Fruit fly (Drosophila melanogaster) whole organism, pupa: Measurements from ENCODE around the gene CG4367.

Experiments
- CG10348 ChIP-seq: fragments of 200-800 bp; sonication (Bioruptor generic); IDR thresholded peaks from 2 replicates; pipeline ENCODE4 v1.3.6; 2022; ENCODE audit warnings: missing biosample characterization, missing genetic modification characterization
- CG12605 ChIP-seq: fragments of 200-800 bp; sonication (Bioruptor generic); IDR thresholded peaks from 2 replicates; pipeline ENCODE4 v1.3.6; 2022; ENCODE audit warnings: missing biosample characterization, missing genetic modification characterization
- CG13204 ChIP-seq: fragments of 200-800 bp; sonication (Bioruptor generic); optimal IDR thresholded peaks from 2 replicates; lab custom pipeline; 2018; ENCODE audit warnings: missing biosample characterization, mild to moderate bottlenecking, missing genetic modification characterization, moderate library complexity
- CG14655 ChIP-seq: fragments of 200-800 bp; sonication (Bioruptor generic); optimal IDR thresholded peaks from 3 replicates; lab custom pipeline; 2017; ENCODE audit warnings: mild to moderate bottlenecking, missing biosample characterization, missing genetic modification reagents, missing genetic modification characterization
- CG15710 ChIP-seq: fragments of 200-800 bp; sonication (Bioruptor generic); optimal IDR thresholded peaks from 2 replicates; lab custom pipeline; 2018; ENCODE audit warnings: missing biosample characterization, mild to moderate bottlenecking, missing genetic modification characterization, moderate library complexity
- CG17806 ChIP-seq: fragments of 200-800 bp; sonication (Bioruptor generic); optimal IDR thresholded peaks from 2 replicates; lab custom pipeline; 2018; ENCODE audit warnings: missing biosample characterization, mild to moderate bottlenecking, missing genetic modification characterization, moderate library complexity
- CG32121 ChIP-seq: fragments of 200-800 bp; sonication (Bioruptor generic); IDR thresholded peaks from 2 replicates; pipeline ENCODE4 v1.3.6; 2022; ENCODE audit warnings: missing biosample characterization, missing genetic modification characterization
- CG34367 ChIP-seq: fragments of 200-800 bp; sonication (Bioruptor generic); optimal IDR thresholded peaks from 2 replicates; lab custom pipeline; 2018; ENCODE audit warnings: missing biosample characterization, mild to moderate bottlenecking, missing genetic modification characterization
- CG4496 ChIP-seq: fragments of 200-800 bp; sonication (Bioruptor generic); IDR thresholded peaks from 3 replicates; pipeline ENCODE4 v1.3.6; 2022; ENCODE audit warnings: missing biosample characterization, missing genetic modification characterization
- CG8159 ChIP-seq: fragments of 200-800 bp; sonication (Bioruptor generic); optimal IDR thresholded peaks from 3 replicates; lab custom pipeline; 2018; ENCODE audit warnings: missing biosample characterization, mild to moderate bottlenecking, missing genetic modification characterization, moderate library complexity
- CG8301 ChIP-seq: fragments of 200-800 bp; sonication (Bioruptor generic); optimal IDR thresholded peaks from 2 replicates; lab custom pipeline; 2018; ENCODE audit warnings: missing biosample characterization, mild to moderate bottlenecking, missing genetic modification characterization
- CG9948 ChIP-seq: fragments of 200-800 bp; sonication (Bioruptor generic); optimal IDR thresholded peaks from 2 replicates; lab custom pipeline; 2018; ENCODE audit warnings: missing biosample characterization, mild to moderate bottlenecking, missing genetic modification characterization, moderate library complexity
- D1 ChIP-seq: fragments of 200-800 bp; sonication (Bioruptor generic); optimal IDR thresholded peaks from 2 replicates; lab custom pipeline; 2018; ENCODE audit warnings: missing biosample characterization, mild to moderate bottlenecking, missing genetic modification characterization, moderate library complexity
- EcR ChIP-seq: fragments of 200-800 bp; sonication (Bioruptor generic); optimal IDR thresholded peaks from 3 replicates; lab custom pipeline; 2019; ENCODE audit warnings: missing biosample characterization, missing genetic modification characterization, mild to moderate bottlenecking, moderate library complexity, missing genetic modification reagents
- Ets98B ChIP-seq: fragments of 200-800 bp; sonication (Bioruptor generic); IDR thresholded peaks from 2 replicates; pipeline ENCODE4 v1.3.6; 2022; ENCODE audit warnings: missing biosample characterization, missing genetic modification characterization
- Pif1A ChIP-seq: fragments of 200-800 bp; sonication (Bioruptor generic); optimal IDR thresholded peaks from 3 replicates; lab custom pipeline; 2016; ENCODE audit warnings: missing biosample characterization, missing genetic modification characterization
- Pif1B ChIP-seq: fragments of 200-800 bp; sonication (Bioruptor generic); optimal IDR thresholded peaks from 3 replicates; lab custom pipeline; 2016; ENCODE audit warnings: missing biosample characterization, missing genetic modification characterization
- Snoo ChIP-seq: fragments of 200-800 bp; sonication (Bioruptor generic); optimal IDR thresholded peaks from 3 replicates; lab custom pipeline; 2017; ENCODE audit warnings: missing biosample characterization, mild to moderate bottlenecking, missing genetic modification characterization, inconsistent platforms
- fd96Ca ChIP-seq: fragments of 200-800 bp; sonication (Bioruptor generic); IDR thresholded peaks from 3 replicates; pipeline ENCODE4 v1.3.6; 2022; ENCODE audit warnings: missing biosample characterization, missing genetic modification characterization
- gl ChIP-seq: fragments of 200-800 bp; sonication (Bioruptor generic); optimal IDR thresholded peaks from 2 replicates; lab custom pipeline; 2018; ENCODE audit warnings: missing biosample characterization, mild to moderate bottlenecking, missing genetic modification characterization
- rn ChIP-seq: fragments of 200-800 bp; sonication (Bioruptor generic); IDR thresholded peaks from 2 replicates; pipeline ENCODE4 v1.3.6; 2022; ENCODE audit warnings: missing biosample characterization, missing genetic modification characterization

The CG4367 gene

dm6 chr3R:20259440-20260170, 45.2 kb downstream of the CG4367 start:
- peak; percentile 27 for TF ChIP-seq Pif1B
- TF ChIP-seq Snoo (tag; lab: Kevin White, UChicago) = no peak
- no peak for TF ChIP-seq CG8301
- no peak for TF ChIP-seq CG34367
- TF ChIP-seq CG17806 (tag; lab: Kevin White, UChicago) = no peak
- no peak for TF ChIP-seq rn (GFP tag; lab: Robert Waterston, UW)
- no peak for TF ChIP-seq CG10348 (GFP tag; lab: Robert Waterston, UW)
- no peak for TF ChIP-seq CG14655 (GFP tag; lab: Kevin White, UChicago)
- TF ChIP-seq CG13204 (GFP tag; lab: Kevin White, UChicago) = no peak
- TF ChIP-seq CG4496 (GFP tag; lab: Robert Waterston, UW) = 0 out of 3 replicates have a peak, but pooled peaks have one; percentile 25
- TF ChIP-seq, all 21 proteins: peak for 2

DNA sequence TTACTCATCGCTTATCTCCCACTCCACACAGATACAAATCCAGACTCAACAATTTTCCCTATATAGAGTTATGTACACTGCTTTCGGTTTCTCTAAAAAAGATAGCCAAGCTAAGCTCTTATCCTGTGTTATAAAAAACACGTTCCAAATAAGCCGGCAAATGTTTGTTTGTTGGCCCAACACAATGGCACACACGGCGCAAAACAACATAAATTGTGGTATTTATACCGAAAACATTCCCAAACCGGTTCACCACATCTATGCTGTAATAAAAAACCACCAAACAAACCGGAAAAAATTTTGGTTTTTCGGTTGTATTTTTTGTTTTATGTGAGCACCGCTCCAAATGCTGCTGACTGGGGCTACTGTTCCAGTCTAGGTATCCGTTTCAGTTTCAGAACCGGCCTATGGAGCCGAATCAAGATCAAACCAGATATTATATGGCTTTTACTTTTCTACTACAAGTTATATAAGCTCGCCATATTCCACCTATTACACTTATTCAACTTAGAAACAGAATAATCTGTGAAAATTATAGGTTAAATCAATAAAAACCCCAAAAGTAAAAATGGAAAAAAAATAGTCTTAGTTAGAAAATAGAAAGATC, 45.9 kb downstream of the CG4367 start:
- no peak for TF ChIP-seq CG12605 (GFP tag; lab: Robert Waterston, UW)
- TF ChIP-seq Ets98B (GFP tag; lab: Robert Waterston, UW) = no peak
- no peak for TF ChIP-seq EcR (GFP tag; lab: Kevin White, UChicago)
- no peak for TF ChIP-seq CG17806 (tag; lab: Kevin White, UChicago)
- no peak for TF ChIP-seq D1 (tag; lab: Kevin White, UChicago)
- no peak for TF ChIP-seq Pif1B
- TF ChIP-seq gl (tag; lab: Kevin White, UChicago) = no peak
- no peak for TF ChIP-seq CG13204 (GFP tag; lab: Kevin White, UChicago)
- no peak for TF ChIP-seq CG14655 (GFP tag; lab: Kevin White, UChicago)
- TF ChIP-seq rn (GFP tag; lab: Robert Waterston, UW) = no peak
- TF ChIP-seq CG15710 (tag; lab: Kevin White, UChicago) = no peak
- TF ChIP-seq Pif1A (GFP tag; lab: Kevin White, UChicago) = no peak
- TF ChIP-seq Snoo (tag; lab: Kevin White, UChicago) = no peak
- no peak for TF ChIP-seq CG9948 (tag; lab: Kevin White, UChicago)
- no peak for TF ChIP-seq CG4496 (GFP tag; lab: Robert Waterston, UW)
- no peak for TF ChIP-seq CG8159 (tag; lab: Kevin White, UChicago)
- no peak for TF ChIP-seq CG34367

dm6 chr3R:20257937-20258334, 46.8 kb downstream of the CG4367 start:
- TF ChIP-seq CG13204 (GFP tag; lab: Kevin White, UChicago) (no peak), CG34367 (no peak), D1 (tag; lab: Kevin White, UChicago) (no peak), CG10348 (GFP tag; lab: Robert Waterston, UW) (no peak), CG8301 (no peak), EcR (GFP tag; lab: Kevin White, UChicago) (no peak), gl (tag; lab: Kevin White, UChicago) (no peak), Snoo (tag; lab: Kevin White, UChicago) (peak; percentile 26), CG12605 (GFP tag; lab: Robert Waterston, UW) (no peak), fd96Ca (GFP tag; lab: Robert Waterston, UW) (no peak), CG32121 (GFP tag; lab: Robert Waterston, UW) (no peak), CG15710 (tag; lab: Kevin White, UChicago) (peak; percentile 25), CG8159 (tag; lab: Kevin White, UChicago) (peak; percentile 53), CG14655 (GFP tag; lab: Kevin White, UChicago) (no peak), CG17806 (tag; lab: Kevin White, UChicago) (peak; percentile 24), rn (GFP tag; lab: Robert Waterston, UW) (no peak), Pif1B (peak; percentile 6), Pif1A (GFP tag; lab: Kevin White, UChicago) (no peak), CG4496 (GFP tag; lab: Robert Waterston, UW) (peak; percentile 12; the same call in 1 of the 3 replicates), CG9948 (tag; lab: Kevin White, UChicago) (peak; percentile 38), Ets98B (GFP tag; lab: Robert Waterston, UW) (no peak)

DNA sequence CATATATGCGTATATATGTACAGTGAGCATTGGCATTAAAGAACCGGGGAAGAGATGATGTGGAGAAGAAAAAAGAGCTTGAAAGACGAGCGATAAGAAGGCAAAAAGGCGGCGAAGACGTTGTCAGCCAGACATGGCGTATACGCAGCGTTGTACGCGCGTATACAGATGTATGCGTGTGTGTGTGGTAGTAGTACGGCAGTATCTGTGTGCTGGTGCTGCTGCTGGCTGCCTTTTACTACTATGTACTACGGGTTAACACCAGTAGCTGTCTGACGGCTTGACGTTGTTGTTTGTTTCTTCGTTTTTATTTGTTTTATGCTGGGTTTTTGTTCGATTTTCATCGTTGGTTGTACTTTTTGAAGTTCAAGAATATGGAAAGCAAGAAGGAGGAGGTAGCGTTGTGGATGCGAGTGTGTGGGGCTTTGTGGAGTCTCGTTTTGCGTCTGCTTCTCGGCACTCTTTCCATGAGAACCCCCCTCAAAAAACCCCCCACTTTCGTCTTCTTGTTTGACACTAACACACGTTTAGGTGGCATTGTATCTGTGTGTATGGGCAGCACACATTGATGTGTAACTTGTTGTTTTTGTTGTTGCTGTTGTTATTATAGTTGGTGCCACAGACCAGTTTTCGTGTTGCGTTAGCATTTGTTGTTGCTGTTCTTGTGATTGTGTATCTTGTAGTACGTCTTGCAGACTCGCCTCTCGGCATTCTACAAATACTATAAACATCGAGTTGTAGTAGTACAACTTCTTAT, 47.4 kb downstream of the CG4367 start:
- TF ChIP-seq fd96Ca (GFP tag; lab: Robert Waterston, UW) (peak; percentile 37; the same call in 1 of the 3 replicates), CG34367 (peak; percentile 70), Pif1B (no peak), EcR (GFP tag; lab: Kevin White, UChicago) (peak; percentile 86), CG14655 (GFP tag; lab: Kevin White, UChicago) (peak; percentile 43), CG10348 (GFP tag; lab: Robert Waterston, UW) (no peak), CG8159 (tag; lab: Kevin White, UChicago) (peak; percentile 39), CG13204 (GFP tag; lab: Kevin White, UChicago) (peak; percentile 76), CG17806 (tag; lab: Kevin White, UChicago) (peak; percentile 37), CG4496 (GFP tag; lab: Robert Waterston, UW) (no peak; the same call in 2 of the 3 replicates), CG9948 (tag; lab: Kevin White, UChicago) (peak; percentile 31), CG15710 (tag; lab: Kevin White, UChicago) (peak; percentile 50), Pif1A (GFP tag; lab: Kevin White, UChicago) (peak; percentile 68), rn (GFP tag; lab: Robert Waterston, UW) (0 out of 2 replicates have a peak, but pooled peaks have one; percentile 34), D1 (tag; lab: Kevin White, UChicago) (no peak), CG8301 (peak; percentile 44), CG32121 (GFP tag; lab: Robert Waterston, UW) (peak; percentile 13; the same call in 1 of the 2 replicates), Snoo (tag; lab: Kevin White, UChicago) (no peak), gl (tag; lab: Kevin White, UChicago) (peak; percentile 92), Ets98B (GFP tag; lab: Robert Waterston, UW) (0 out of 2 replicates have a peak, but pooled peaks have one; percentile 27), CG12605 (GFP tag; lab: Robert Waterston, UW) (peak; percentile 45)
